Worm (Caenorhabditis elegans): ENCODE results near the gene F35G12.5.

The F35G12.5 gene

DNA sequence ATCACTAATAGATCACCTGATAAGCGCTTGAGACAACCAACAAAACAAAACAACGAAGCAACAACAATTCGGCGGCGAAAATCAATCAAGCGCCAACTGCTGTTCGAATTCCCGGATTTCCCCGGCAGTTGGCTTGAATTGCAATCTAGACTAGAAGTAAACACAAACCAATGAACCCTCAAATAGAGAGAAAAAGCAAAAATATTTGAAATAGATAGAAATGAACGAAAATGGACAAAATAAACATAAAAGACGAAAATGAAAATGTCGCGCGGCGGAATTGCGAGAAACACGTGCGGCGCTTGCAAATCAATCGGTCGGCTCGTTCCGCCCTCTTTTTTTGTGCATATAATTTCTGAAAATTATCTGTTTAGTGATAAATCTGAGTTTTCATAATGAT lies 15.5 kb upstream of the F35G12.5 start, which contains the start of gene idhg-1 (continued):
- TF ChIP-seq unc-130 (GFP tag; optimal IDR thresholded peaks at IDR 0.05) = peak; percentile 88
- no peak for TF ChIP-seq ceh-44 (GFP tag; IDR thresholded peaks at IDR 0.05)
- peak in 1 of 2 experiments; percentile 44 for TF ChIP-seq unc-62 (GFP tag; optimal IDR thresholded peaks at IDR 0.05 in 1 of 2)
- TF ChIP-seq unc-62 (tag; optimal IDR thresholded peaks at IDR 0.05) = no peak
- peak; percentile 13 for TF ChIP-seq fkh-10 (GFP tag; optimal IDR thresholded peaks at IDR 0.05)
- TF ChIP-seq hif-1 (tag; optimal IDR thresholded peaks at IDR 0.05) = peak in 1 of 2 experiments; percentile 63
- no peak for TF ChIP-seq dmd-9 (GFP tag; IDR thresholded peaks at IDR 0.05)
- peak; percentile 24 for TF ChIP-seq nhr-28 (tag; optimal IDR thresholded peaks at IDR 0.05)
- TF ChIP-seq hlh-30 (tag; optimal IDR thresholded peaks at IDR 0.05; ENCODE audit: insufficient read depth) = peak; percentile 58
- no peak for TF ChIP-seq lir-3 (tag; optimal IDR thresholded peaks at IDR 0.05)
- TF ChIP-seq nhr-76 (tag; optimal IDR thresholded peaks at IDR 0.05) = peak; percentile 5
- TF ChIP-seq mep-1 (tag; optimal IDR thresholded peaks at IDR 0.05) = peak; percentile 77
- peak; percentile 71 for TF ChIP-seq nhr-11 (tag; optimal IDR thresholded peaks at IDR 0.05)
- TF ChIP-seq ces-1 (GFP tag; optimal IDR thresholded peaks at IDR 0.05) = no peak
- TF ChIP-seq ZK337.2 (GFP tag; IDR thresholded peaks at IDR 0.05) = no peak
- TF ChIP-seq lin-38 (GFP tag; IDR thresholded peaks at IDR 0.05) = peak; percentile 74
- peak; percentile 8 for TF ChIP-seq ztf-7 (tag; optimal IDR thresholded peaks at IDR 0.05)
- TF ChIP-seq duxl-1 (tag; optimal IDR thresholded peaks at IDR 0.05; ENCODE audit: poor library complexity) = peak; percentile 70
- TF ChIP-seq nhr-48 (tag; optimal IDR thresholded peaks at IDR 0.05) = peak; percentile 31
- peak; percentile 78 for TF ChIP-seq dve-1 (tag; optimal IDR thresholded peaks at IDR 0.05; ENCODE audit: insufficient read depth)
- TF ChIP-seq dpl-1 (GFP tag; optimal IDR thresholded peaks at IDR 0.05) = peak; percentile 60
- peak; percentile 64 for TF ChIP-seq egl-43 (GFP tag; IDR thresholded peaks at IDR 0.05)
- TF ChIP-seq aha-1 (tag) = peak; percentile 62
- peak; percentile 36; the same call in 1 of the 2 replicates for TF ChIP-seq ceh-20 (GFP tag; IDR thresholded peaks at IDR 0.05)
- peak; percentile 4 for TF ChIP-seq nhr-77 (tag; optimal IDR thresholded peaks at IDR 0.05)
- no peak; the same call in 1 of the 2 replicates for TF ChIP-seq pha-4 (GFP tag; IDR thresholded peaks at IDR 0.05)
- no peak for TF ChIP-seq pha-4 (tag; optimal IDR thresholded peaks at IDR 0.05)
- TF ChIP-seq lsy-2 (tag; optimal IDR thresholded peaks at IDR 0.05) = peak in 1 of 2 experiments; percentile 72
- TF ChIP-seq daf-12 (tag; optimal IDR thresholded peaks at IDR 0.05) = no peak
- no peak for TF ChIP-seq attf-4 (tag; optimal IDR thresholded peaks at IDR 0.05)
- TF ChIP-seq zfp-3 (GFP tag; conservative IDR thresholded peaks at IDR 0.05) = 0 out of 2 replicates have a peak, but pooled peaks have one; percentile 20
- TF ChIP-seq T26A8.4 (GFP tag; IDR thresholded peaks at IDR 0.05) = peak; percentile 76; the same call in 1 of the 2 replicates
- peak; percentile 63 for TF ChIP-seq rbr-2 (tag; optimal IDR thresholded peaks at IDR 0.05)
- no peak for TF ChIP-seq T20F7.1 (GFP tag; optimal IDR thresholded peaks at IDR 0.05)

ce11 chrIII:4578385-4578903 lies 5.5 kb upstream of the F35G12.5 start, which contains the start of the genes sel-5 and wdr-48:
sel-5 (minus strand) TSS chrIII:4578437.
wdr-48 (plus strand) TSS chrIII:4578853.
- TF ChIP-seq mdt-29 (GFP tag; IDR thresholded peaks at IDR 0.05) (no peak), rbr-2 (tag; optimal IDR thresholded peaks at IDR 0.05) (peak; percentile 5), F26F4.8 (GFP tag; conservative IDR thresholded peaks at IDR 0.05) (no peak), nhr-42 (GFP tag; IDR thresholded peaks at IDR 0.05) (no peak), dve-1 (tag; optimal IDR thresholded peaks at IDR 0.05; ENCODE audit: insufficient read depth) (peak; percentile 25), nhr-6 (tag; optimal IDR thresholded peaks at IDR 0.05) (peak; percentile 22), ZK337.2 (GFP tag; IDR thresholded peaks at IDR 0.05) (no peak), attf-4 (tag; optimal IDR thresholded peaks at IDR 0.05) (no peak), dpl-1 (GFP tag; optimal IDR thresholded peaks at IDR 0.05) (peak; percentile 47), skn-1 (tag; optimal IDR thresholded peaks at IDR 0.05) (no peak), lsy-2 (tag; optimal IDR thresholded peaks at IDR 0.05) (peak in 1 of 2 experiments; percentile 62), hlh-30 (tag; optimal IDR thresholded peaks at IDR 0.05; ENCODE audit: insufficient read depth) (peak; percentile 28), F44E2.7 (GFP tag; IDR thresholded peaks at IDR 0.05) (no peak), nhr-28 (tag; optimal IDR thresholded peaks at IDR 0.05) (peak; percentile 38), duxl-1 (tag; optimal IDR thresholded peaks at IDR 0.05; ENCODE audit: poor library complexity) (no peak), daf-16 (GFP tag; optimal IDR thresholded peaks at IDR 0.05) (no peak), daf-16 (tag; optimal IDR thresholded peaks at IDR 0.05) (peak; percentile 33), pha-4 (GFP tag; IDR thresholded peaks at IDR 0.05) (no peak), pha-4 (tag; optimal IDR thresholded peaks at IDR 0.05) (peak; percentile 1), mes-2 (tag; optimal IDR thresholded peaks at IDR 0.05; ENCODE audit: poor library complexity, severe bottlenecking) (peak; percentile 66), mep-1 (tag; optimal IDR thresholded peaks at IDR 0.05) (peak; percentile 55), daf-19 (GFP tag; conservative IDR thresholded peaks at IDR 0.05) (no peak)

All from whole organism, L4 larva.